Worm (Caenorhabditis elegans) whole organism, mixed stage, embryonic: Measurements from ENCODE around the gene ZC204.6.

Source experiments
- ces-1 ChIP-seq: fragments of 150-350 bp; optimal IDR thresholded peaks from 2 replicates; lab custom pipeline; 2014; ENCODE audit warnings: missing biosample characterization, missing genetic modification reagents, missing genetic modification characterization
- mab-5 ChIP-seq: fragments of 150-350 bp; optimal IDR thresholded peaks from 2 replicates; lab custom pipeline; 2014; ENCODE audit warnings: missing biosample characterization, missing genetic modification characterization
- pha-4 ChIP-seq: fragments of 150-350 bp; optimal IDR thresholded peaks from 2 replicates; lab custom pipeline; 2018; ENCODE audit warnings: missing biosample characterization, missing genetic modification reagents, missing genetic modification characterization
- snpc-4 ChIP-seq: fragments of 150-350 bp; optimal IDR thresholded peaks from 2 replicates; lab custom pipeline; 2014; ENCODE audit warnings: missing biosample characterization, missing genetic modification characterization
- unc-62 ChIP-seq: fragments of 150-350 bp; optimal IDR thresholded peaks from 2 replicates; lab custom pipeline; 2014; ENCODE audit warnings: missing biosample characterization, missing genetic modification reagents, missing genetic modification characterization

ce11 chrII:1653397-1653796 is 8.8 kb upstream of the ZC204.6 start, which contains the start of gene fbxb-15:
- TF ChIP-seq pha-4 (no peak), ces-1 (GFP tag; lab: Kevin White, UChicago) (no peak), mab-5 (tag; lab: Kevin White, UChicago) (no peak), snpc-4 (tag; lab: Kevin White, UChicago) (no peak), unc-62 (GFP tag; lab: Kevin White, UChicago) (no peak)
